Worm (Caenorhabditis elegans) whole organism, L2 larva: ENCODE measurements around the gene nas-21.
"Not testable (repeated sequence)": the region's sequence is repeated elsewhere in the genome, so short reads cannot be mapped to it uniquely, and the experiment has no call there.

ENCODE experiments used
- C34F6.9 ChIP-seq: fragments of 150-350 bp; optimal IDR thresholded peaks from 2 replicates; lab custom pipeline; 2014; ENCODE audit warnings: missing biosample characterization, missing genetic modification characterization
- F13H6.1 ChIP-seq: sonication (generic microtip); optimal IDR thresholded peaks from 2 replicates; lab custom pipeline; 2016; ENCODE audit warnings: missing genetic modification characterization, missing compliant biosample characterization
- R02D3.7 ChIP-seq: fragments of 150-350 bp; optimal IDR thresholded peaks from 2 replicates; lab custom pipeline; 2014; ENCODE audit warnings: missing biosample characterization, missing genetic modification characterization
- Y55F3AM.14 ChIP-seq: fragments of 200-800 bp; sonication (Bioruptor generic); optimal IDR thresholded peaks from 2 replicates; lab custom pipeline; 2018; ENCODE audit warnings: mild to moderate bottlenecking, missing genetic modification characterization, missing compliant biosample characterization
- ZK546.5 ChIP-seq: sonication (generic microtip); optimal IDR thresholded peaks from 2 replicates; lab custom pipeline; 2017; ENCODE audit warnings: missing biosample characterization, missing genetic modification characterization
- aly-2 ChIP-seq: fragments of 150-350 bp; optimal IDR thresholded peaks from 2 replicates; lab custom pipeline; 2014; ENCODE audit warnings: missing biosample characterization, missing genetic modification characterization
- blmp-1 ChIP-seq: sonication (generic microtip); optimal IDR thresholded peaks from 2 replicates; lab custom pipeline; 2017; ENCODE audit warnings: missing genetic modification characterization, mild to moderate bottlenecking, missing compliant biosample characterization, antibody characterized with exemption, moderate library complexity; ENCODE audit not compliant: insufficient read depth
- ceh-16 ChIP-seq: fragments of 150-350 bp; optimal IDR thresholded peaks from 2 replicates; lab custom pipeline; 2014; ENCODE audit warnings: missing biosample characterization, missing genetic modification characterization
- ceh-82 ChIP-seq: fragments of 150-350 bp; optimal IDR thresholded peaks from 2 replicates; lab custom pipeline; 2014; ENCODE audit warnings: missing biosample characterization, missing genetic modification characterization
- crh-2 ChIP-seq: sonication (generic microtip); optimal IDR thresholded peaks from 2 replicates; lab custom pipeline; 2017; ENCODE audit warnings: missing biosample characterization, missing genetic modification characterization
- dmd-4 ChIP-seq: sonication (generic microtip); optimal IDR thresholded peaks from 2 replicates; lab custom pipeline; 2017; ENCODE audit warnings: missing biosample characterization, missing genetic modification characterization
- egl-27 ChIP-seq: sonication (generic microtip); optimal IDR thresholded peaks from 3 replicates; lab custom pipeline; 2017; ENCODE audit warnings: missing biosample characterization, missing genetic modification reagents, missing genetic modification characterization
- elt-1 ChIP-seq: fragments of 150-350 bp; optimal IDR thresholded peaks from 2 replicates; lab custom pipeline; 2014; ENCODE audit warnings: missing biosample characterization, missing genetic modification characterization
- fos-1 ChIP-seq: fragments of 150-350 bp; optimal IDR thresholded peaks from 2 replicates; lab custom pipeline; 2014; ENCODE audit warnings: missing biosample characterization, missing genetic modification characterization
- gmeb-1 ChIP-seq: fragments of 150-350 bp; optimal IDR thresholded peaks from 2 replicates; lab custom pipeline; 2014; ENCODE audit warnings: missing biosample characterization, missing genetic modification characterization
- lin-11 ChIP-seq: fragments of 150-350 bp; sonication (generic microtip); optimal IDR thresholded peaks from 2 replicates; lab custom pipeline; 2014; ENCODE audit warnings: missing biosample characterization, missing genetic modification characterization, inconsistent platforms, mixed read lengths
- lin-13 ChIP-seq: fragments of 150-350 bp; optimal IDR thresholded peaks from 2 replicates; lab custom pipeline; 2014; ENCODE audit warnings: missing biosample characterization, missing genetic modification reagents, missing genetic modification characterization
- lsy-2 ChIP-seq, 2 experiments: fragments of 150-350 bp in 1 of 2; sonication (generic microtip) in 1 of 2; optimal IDR thresholded peaks; 2 replicates each; lab custom pipeline; 2014 to 2017; ENCODE audit warnings: missing biosample characterization in 2 of 2, missing genetic modification characterization in 2 of 2
- mbf-1 ChIP-seq: sonication (generic microtip); optimal IDR thresholded peaks from 2 replicates; lab custom pipeline; 2017; ENCODE audit warnings: missing biosample characterization, missing genetic modification characterization
- mdl-1 ChIP-seq, 2 experiments: fragments of 150-350 bp in 1 of 2; sonication (generic microtip) in 1 of 2; optimal IDR thresholded peaks; 2 replicates each; lab custom pipeline; 2017; ENCODE audit warnings: missing biosample characterization in 2 of 2, missing genetic modification characterization in 2 of 2
- nhr-11 ChIP-seq: fragments of 150-350 bp; optimal IDR thresholded peaks from 2 replicates; lab custom pipeline; 2014; ENCODE audit warnings: missing biosample characterization, missing genetic modification characterization
- nhr-12 ChIP-seq: fragments of 150-350 bp; optimal IDR thresholded peaks from 2 replicates; lab custom pipeline; 2014; ENCODE audit warnings: missing biosample characterization, missing genetic modification characterization
- nhr-129 ChIP-seq: fragments of 150-350 bp; optimal IDR thresholded peaks from 2 replicates; lab custom pipeline; 2014; ENCODE audit warnings: missing biosample characterization, missing genetic modification characterization
- nhr-21 ChIP-seq: fragments of 150-350 bp; optimal IDR thresholded peaks from 2 replicates; lab custom pipeline; 2014; ENCODE audit warnings: missing biosample characterization, missing genetic modification characterization
- nhr-23 ChIP-seq: fragments of 150-350 bp; optimal IDR thresholded peaks from 2 replicates; lab custom pipeline; 2014; ENCODE audit warnings: missing biosample characterization, missing genetic modification reagents, missing genetic modification characterization
- nhr-25 ChIP-seq: fragments of 150-350 bp; sonication (generic microtip); optimal IDR thresholded peaks from 3 replicates; lab custom pipeline; 2014; ENCODE audit warnings: missing biosample characterization, missing genetic modification characterization
- nhr-6 ChIP-seq: fragments of 150-350 bp; optimal IDR thresholded peaks from 2 replicates; lab custom pipeline; 2014; ENCODE audit warnings: missing biosample characterization, missing genetic modification characterization
- peb-1 ChIP-seq: fragments of 150-350 bp; optimal IDR thresholded peaks from 2 replicates; lab custom pipeline; 2014; ENCODE audit warnings: missing biosample characterization, missing genetic modification characterization
- sem-4 ChIP-seq: fragments of 150-350 bp; optimal IDR thresholded peaks from 2 replicates; lab custom pipeline; 2014; ENCODE audit warnings: missing biosample characterization, missing genetic modification reagents, missing genetic modification characterization
- skn-1 ChIP-seq: sonication (generic microtip); optimal IDR thresholded peaks from 2 replicates; lab custom pipeline; 2017; ENCODE audit warnings: missing biosample characterization, missing genetic modification characterization
- sma-3 ChIP-seq: sonication (generic microtip); optimal IDR thresholded peaks from 2 replicates; lab custom pipeline; 2016; ENCODE audit warnings: missing genetic modification reagents, missing genetic modification characterization, missing compliant biosample characterization
- sma-9 ChIP-seq, 2 experiments: fragments of 150-350 bp in 1 of 2; sonication (generic microtip) in 1 of 2; optimal IDR thresholded peaks; 2 replicates each; lab custom pipeline; 2014 to 2016; ENCODE audit warnings: missing genetic modification characterization in 2 of 2, mild to moderate bottlenecking in 1 of 2, missing biosample characterization in 1 of 2, missing compliant biosample characterization in 1 of 2, missing genetic modification reagents in 1 of 2, moderate library complexity in 1 of 2
- snpc-4 ChIP-seq: fragments of 150-350 bp; optimal IDR thresholded peaks from 2 replicates; lab custom pipeline; 2014; ENCODE audit warnings: missing biosample characterization, missing genetic modification characterization
- unc-55 ChIP-seq: fragments of 150-350 bp; sonication (generic microtip); optimal IDR thresholded peaks from 3 replicates; lab custom pipeline; 2014; ENCODE audit warnings: missing biosample characterization, missing genetic modification reagents, missing genetic modification characterization
- zag-1 ChIP-seq: fragments of 150-350 bp; optimal IDR thresholded peaks from 2 replicates; lab custom pipeline; 2014; ENCODE audit warnings: missing biosample characterization, missing genetic modification characterization
- ztf-11 ChIP-seq: sonication (generic microtip); optimal IDR thresholded peaks from 2 replicates; lab custom pipeline; 2017; ENCODE audit warnings: missing biosample characterization, missing genetic modification characterization

Gene nas-21

DNA sequence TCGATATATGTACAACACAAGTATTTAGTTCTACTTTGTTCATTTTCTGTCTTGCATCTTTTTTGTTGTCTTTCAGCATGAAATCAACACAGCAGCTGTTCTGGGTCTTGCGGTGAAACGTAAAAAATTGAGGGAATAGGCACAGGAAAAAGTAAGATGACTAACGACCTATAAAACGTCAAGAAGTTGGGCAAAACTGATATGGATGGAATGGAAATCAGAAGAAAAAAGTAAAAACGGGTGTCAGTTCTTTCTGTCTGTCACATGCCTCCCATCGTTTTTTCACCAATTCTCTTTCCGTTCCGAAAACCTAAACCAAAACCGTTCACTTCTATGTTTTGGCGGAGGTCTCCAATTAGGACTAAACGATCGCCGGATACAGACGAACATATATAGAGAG, 28.6 kb downstream of the nas-21 start:
- TF ChIP-seq blmp-1 (tag; lab: Kevin White, UChicago) = no peak
- TF ChIP-seq nhr-12 (tag; lab: Kevin White, UChicago) = no peak
- TF ChIP-seq ZK546.5 (tag; lab: Kevin White, UChicago) = no peak
- no peak for TF ChIP-seq sma-9 (GFP tag; optimal IDR thresholded peaks at IDR 0.05; lab: Kevin White, UChicago)
- no peak for TF ChIP-seq sma-9 (tag; optimal IDR thresholded peaks at IDR 0.05; lab: Kevin White, UChicago)
- no peak for TF ChIP-seq aly-2 (tag; lab: Kevin White, UChicago)
- TF ChIP-seq mbf-1 (tag; lab: Kevin White, UChicago) = no peak

DNA sequence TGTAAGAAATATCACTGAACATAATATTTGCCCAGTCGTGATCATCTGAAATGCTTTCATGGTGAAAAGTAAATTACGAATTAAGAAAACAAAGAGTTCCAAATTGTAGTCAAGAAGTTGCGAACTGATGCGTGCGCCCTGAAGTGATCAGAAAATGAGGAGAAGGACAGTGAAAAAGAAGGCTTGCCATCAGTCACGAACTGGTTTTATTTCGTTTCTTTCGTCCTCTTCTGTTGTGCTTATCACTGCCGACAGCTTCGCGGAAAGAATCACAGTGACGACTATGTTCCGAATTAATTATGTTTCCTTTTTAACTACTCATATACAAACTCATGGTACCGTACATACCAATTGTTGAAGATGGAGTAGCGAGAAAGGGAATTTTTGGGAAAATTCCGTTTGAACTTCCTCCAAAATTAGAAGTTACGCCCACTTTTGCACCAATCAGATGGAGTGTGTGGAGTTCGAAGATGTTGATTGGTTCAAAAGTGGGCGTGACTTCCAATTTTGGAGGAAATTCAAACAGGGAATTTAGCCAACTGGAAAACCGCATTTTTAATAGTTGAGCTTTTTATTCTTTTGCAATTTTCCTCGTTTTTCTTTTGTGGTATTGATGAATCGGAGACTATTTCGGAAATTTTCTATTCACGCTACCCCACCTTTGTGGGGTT, 30.9 kb downstream of the nas-21 start, which contains the start of gene C55A6.12:
Gene C55A6.12 (minus strand): TSS at position 51 of the 671 bp plus-strand sequence.
- TF ChIP-seq F13H6.1 (tag; lab: Kevin White, UChicago) (no peak), gmeb-1 (tag; lab: Kevin White, UChicago) (peak; percentile 10)
- TF ChIP-seq, all 48 proteins: peak for 1

- TF ChIP-seq blmp-1 (tag; lab: Kevin White, UChicago) (peak; percentile 10), nhr-25 (tag; lab: Kevin White, UChicago) (peak; percentile 74), mdl-1 (tag; optimal IDR thresholded peaks at IDR 0.05; lab: Kevin White, UChicago) (peak in 1 of 2 experiments; percentile 8), C34F6.9 (tag; lab: Kevin White, UChicago) (peak; percentile 63), sma-3 (GFP tag; lab: Kevin White, UChicago) (peak; percentile 83), fos-1 (tag; lab: Kevin White, UChicago) (peak; percentile 25), nhr-6 (peak; percentile 18), F13H6.1 (tag; lab: Kevin White, UChicago) (peak; percentile 85), unc-55 (GFP tag; lab: Kevin White, UChicago) (peak; percentile 66), lin-11 (tag; lab: Kevin White, UChicago) (peak; percentile 70), zag-1 (tag; lab: Kevin White, UChicago) (peak; percentile 2), lin-13 (peak; percentile 69), crh-2 (tag; lab: Kevin White, UChicago) (peak; percentile 73), nhr-129 (tag; lab: Kevin White, UChicago) (peak; percentile 54), lsy-2 (tag; optimal IDR thresholded peaks at IDR 0.05; lab: Kevin White, UChicago) (peak; percentile 34 to 73), nhr-21 (tag; lab: Kevin White, UChicago) (peak; percentile 40), sma-9 (GFP tag; optimal IDR thresholded peaks at IDR 0.05; lab: Kevin White, UChicago) (peak; percentile 69), gmeb-1 (tag; lab: Kevin White, UChicago) (peak; percentile 59), sem-4 (tag; lab: Kevin White, UChicago) (peak; percentile 46)
- TF ChIP-seq sma-9 (tag; optimal IDR thresholded peaks at IDR 0.05; lab: Kevin White, UChicago) = not testable (repeated sequence)
These were observed 32.6 kb downstream of the nas-21 start, which contains the start of the genes C55A6.1 and C55A6.10 for ce11 chrV:11504853-11505397. TSS of gene C55A6.1 (minus strand) at chrV:11504968. TSS of gene C55A6.10 (plus strand) at chrV:11505347.

DNA sequence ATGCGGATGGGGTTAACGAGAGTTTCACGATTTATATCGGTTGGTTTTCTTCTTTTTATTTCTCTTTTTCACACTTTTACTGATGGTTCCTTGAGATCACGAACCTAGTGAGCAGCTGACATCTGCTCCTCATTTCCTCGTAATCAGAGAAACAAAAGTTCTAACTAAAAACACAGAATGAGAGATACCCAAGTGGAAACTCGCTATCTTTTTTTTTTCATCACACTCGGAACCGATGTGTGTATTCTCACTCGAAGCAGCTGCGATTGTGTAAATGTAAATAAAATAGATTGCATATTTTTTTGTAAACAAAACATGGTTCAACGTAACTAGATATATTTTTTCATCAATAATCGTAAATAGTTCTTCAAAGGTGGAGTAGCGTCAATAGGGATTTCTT, 34.0 kb downstream of the nas-21 start:
- no peak for TF ChIP-seq mdl-1 (tag; optimal IDR thresholded peaks at IDR 0.05; lab: Kevin White, UChicago)
- peak; percentile 80 for TF ChIP-seq F13H6.1 (tag; lab: Kevin White, UChicago)
- no peak for TF ChIP-seq nhr-11
- peak; percentile 46 for TF ChIP-seq nhr-129 (tag; lab: Kevin White, UChicago)
- peak; percentile 52 for TF ChIP-seq sma-9 (GFP tag; optimal IDR thresholded peaks at IDR 0.05; lab: Kevin White, UChicago)
- no peak for TF ChIP-seq sma-9 (tag; optimal IDR thresholded peaks at IDR 0.05; lab: Kevin White, UChicago)
- TF ChIP-seq lsy-2 (tag; optimal IDR thresholded peaks at IDR 0.05; lab: Kevin White, UChicago) = peak in 1 of 2 experiments; percentile 36
- TF ChIP-seq sem-4 (tag; lab: Kevin White, UChicago) = no peak
- peak; percentile 44 for TF ChIP-seq C34F6.9 (tag; lab: Kevin White, UChicago)

DNA sequence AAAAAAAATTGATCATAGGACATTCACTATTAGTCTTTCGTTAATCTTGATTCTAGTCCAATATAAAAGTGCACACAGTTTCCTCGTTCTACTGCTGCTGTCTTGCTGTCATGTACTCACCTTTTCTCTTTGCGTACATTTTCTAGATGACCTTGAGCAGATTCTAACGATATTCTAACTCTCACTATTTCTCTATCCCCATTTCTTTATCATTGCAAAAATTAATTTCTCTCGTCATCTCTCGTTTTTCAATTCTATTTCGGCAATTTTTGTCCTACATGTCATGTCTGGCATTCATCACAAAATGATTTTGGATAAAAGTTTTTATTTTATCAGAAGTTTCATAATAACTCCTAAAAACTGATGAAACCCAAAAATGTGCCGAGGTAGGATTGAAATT, 36.4 kb downstream of the nas-21 start, which contains the start of gene ttll-5:
Gene ttll-5 (plus strand): TSS at position 288 of the 400 bp plus-strand sequence.
- TF ChIP-seq F13H6.1 (tag; lab: Kevin White, UChicago) = no peak
- TF ChIP-seq ceh-16 (tag; lab: Kevin White, UChicago) = no peak
- no peak for TF ChIP-seq unc-55 (GFP tag; lab: Kevin White, UChicago)
- TF ChIP-seq Y55F3AM.14 (GFP tag; lab: Kevin White, UChicago) = no peak
- TF ChIP-seq lsy-2 (tag; optimal IDR thresholded peaks at IDR 0.05; lab: Kevin White, UChicago) = no peak
- TF ChIP-seq R02D3.7 (tag; lab: Kevin White, UChicago) = no peak
- TF ChIP-seq blmp-1 (tag; lab: Kevin White, UChicago) = peak; percentile 70
- TF ChIP-seq ceh-82 (tag; lab: Kevin White, UChicago) = no peak
- TF ChIP-seq ztf-11 = no peak
- TF ChIP-seq zag-1 (tag; lab: Kevin White, UChicago) = no peak
- no peak for TF ChIP-seq nhr-21 (tag; lab: Kevin White, UChicago)
- TF ChIP-seq ZK546.5 (tag; lab: Kevin White, UChicago) = no peak
- TF ChIP-seq fos-1 (tag; lab: Kevin White, UChicago) = peak; percentile 35
- no peak for TF ChIP-seq nhr-11
- peak; percentile 12 for TF ChIP-seq sma-3 (GFP tag; lab: Kevin White, UChicago)
- no peak for TF ChIP-seq gmeb-1 (tag; lab: Kevin White, UChicago)
- TF ChIP-seq lin-13 = no peak
- TF ChIP-seq skn-1 = no peak
- TF ChIP-seq elt-1 = no peak
- TF ChIP-seq nhr-12 (tag; lab: Kevin White, UChicago) = no peak
- no peak for TF ChIP-seq snpc-4 (tag; lab: Kevin White, UChicago)
- no peak for TF ChIP-seq peb-1 (tag; lab: Kevin White, UChicago)
- TF ChIP-seq C34F6.9 (tag; lab: Kevin White, UChicago) = no peak
- no peak for TF ChIP-seq egl-27 (tag; lab: Kevin White, UChicago)
- TF ChIP-seq nhr-23 = no peak
- no peak for TF ChIP-seq dmd-4 (tag; lab: Kevin White, UChicago)
- TF ChIP-seq sma-9 (GFP tag; optimal IDR thresholded peaks at IDR 0.05; lab: Kevin White, UChicago) = peak; percentile 87
- no peak for TF ChIP-seq sma-9 (tag; optimal IDR thresholded peaks at IDR 0.05; lab: Kevin White, UChicago)
- TF ChIP-seq sem-4 (tag; lab: Kevin White, UChicago) = no peak
